Fruit fly (Drosophila melanogaster) whole organism, adult: ENCODE results near the gene drpr.

Source experiments
- CG11617 ChIP-seq: fragments of 200-800 bp; sonication (Bioruptor generic); optimal IDR thresholded peaks from 2 replicates; lab custom pipeline; 2017; ENCODE audit warnings: mild to moderate bottlenecking, missing biosample characterization, missing genetic modification reagents, missing genetic modification characterization
- CG12768 ChIP-seq: fragments of 200-800 bp; sonication (Bioruptor generic); optimal IDR thresholded peaks from 2 replicates; lab custom pipeline; 2017; ENCODE audit warnings: missing biosample characterization, missing genetic modification characterization, mild to moderate bottlenecking, moderate library complexity, missing genetic modification reagents
- CG14711 ChIP-seq: fragments of 200-800 bp; sonication (Bioruptor generic); optimal IDR thresholded peaks from 2 replicates; lab custom pipeline; 2018; ENCODE audit warnings: missing biosample characterization, mild to moderate bottlenecking, missing genetic modification characterization, moderate library complexity
- CG1620 ChIP-seq: fragments of 200-800 bp; sonication (Bioruptor generic); optimal IDR thresholded peaks from 2 replicates; lab custom pipeline; 2016; ENCODE audit warnings: missing biosample characterization, missing genetic modification characterization
- CG33017 ChIP-seq: fragments of 200-800 bp; sonication (Bioruptor generic); optimal IDR thresholded peaks from 2 replicates; lab custom pipeline; 2018; ENCODE audit warnings: missing biosample characterization, mild to moderate bottlenecking, missing genetic modification characterization, moderate library complexity
- CG5204 ChIP-seq: fragments of 200-800 bp; sonication (Bioruptor generic); optimal IDR thresholded peaks from 2 replicates; lab custom pipeline; 2016; ENCODE audit warnings: missing biosample characterization, missing genetic modification characterization
- CG7045 ChIP-seq: fragments of 200-800 bp; sonication (Bioruptor generic); optimal IDR thresholded peaks from 2 replicates; lab custom pipeline; 2017; ENCODE audit warnings: missing biosample characterization, mild to moderate bottlenecking, missing genetic modification characterization
- CG7101 ChIP-seq: fragments of 200-800 bp; sonication (Bioruptor generic); optimal IDR thresholded peaks from 2 replicates; lab custom pipeline; 2018; ENCODE audit warnings: missing biosample characterization, mild to moderate bottlenecking, missing genetic modification characterization, moderate library complexity
- Clk ChIP-seq: fragments of 200-800 bp; sonication (Bioruptor generic); optimal IDR thresholded peaks from 2 replicates; lab custom pipeline; 2017; ENCODE audit warnings: missing biosample characterization, missing genetic modification characterization
- Crg-1 ChIP-seq: fragments of 200-800 bp; sonication (Bioruptor generic); optimal IDR thresholded peaks from 2 replicates; lab custom pipeline; 2016; ENCODE audit warnings: missing biosample characterization, missing genetic modification characterization
- Hr96 ChIP-seq: fragments of 200-800 bp; sonication (Bioruptor generic); optimal IDR thresholded peaks from 2 replicates; lab custom pipeline; 2016; ENCODE audit warnings: missing biosample characterization, missing genetic modification characterization
- Mnt ChIP-seq: fragments of 200-800 bp; sonication (Bioruptor generic); optimal IDR thresholded peaks from 2 replicates; lab custom pipeline; 2016; ENCODE audit warnings: missing biosample characterization, mild to moderate bottlenecking, missing genetic modification characterization
- bab1 ChIP-seq: fragments of 200-800 bp; sonication (Bioruptor generic); optimal IDR thresholded peaks from 3 replicates; lab custom pipeline; 2019; ENCODE audit warnings: missing biosample characterization, mild to moderate bottlenecking, missing genetic modification characterization, moderate library complexity
- cic ChIP-seq: fragments of 200-800 bp; sonication (Bioruptor generic); optimal IDR thresholded peaks from 2 replicates; lab custom pipeline; 2017; ENCODE audit warnings: missing biosample characterization, mild to moderate bottlenecking, missing genetic modification characterization, moderate library complexity
- cnc ChIP-seq, 2 experiments: fragments of >200 bp; optimal IDR thresholded peaks; 2 replicates each; lab custom pipeline; 2017
- kay ChIP-seq: fragments of 200-800 bp; sonication (Bioruptor generic); peaks from one replicate; lab custom pipeline; 2016; ENCODE audit warnings: missing biosample characterization, missing genetic modification characterization, borderline replicate concordance
- ovo ChIP-seq: fragments of 200-800 bp; sonication (Bioruptor generic); optimal IDR thresholded peaks from 2 replicates; lab custom pipeline; 2016; ENCODE audit warnings: missing biosample characterization, missing genetic modification characterization
- pad ChIP-seq: fragments of 200-800 bp; sonication (Bioruptor generic); optimal IDR thresholded peaks from 3 replicates; lab custom pipeline; 2017; ENCODE audit warnings: missing biosample characterization, missing genetic modification characterization, mild to moderate bottlenecking, moderate library complexity, missing genetic modification reagents
- tj ChIP-seq: fragments of 200-800 bp; sonication (Bioruptor generic); optimal IDR thresholded peaks from 3 replicates; lab custom pipeline; 2017; ENCODE audit warnings: missing biosample characterization, mild to moderate bottlenecking, missing genetic modification characterization, moderate library complexity
- toe ChIP-seq: fragments of 200-800 bp; sonication (Bioruptor generic); optimal IDR thresholded peaks from 2 replicates; lab custom pipeline; 2016; ENCODE audit warnings: missing biosample characterization, missing genetic modification characterization

The drpr gene

DNA sequence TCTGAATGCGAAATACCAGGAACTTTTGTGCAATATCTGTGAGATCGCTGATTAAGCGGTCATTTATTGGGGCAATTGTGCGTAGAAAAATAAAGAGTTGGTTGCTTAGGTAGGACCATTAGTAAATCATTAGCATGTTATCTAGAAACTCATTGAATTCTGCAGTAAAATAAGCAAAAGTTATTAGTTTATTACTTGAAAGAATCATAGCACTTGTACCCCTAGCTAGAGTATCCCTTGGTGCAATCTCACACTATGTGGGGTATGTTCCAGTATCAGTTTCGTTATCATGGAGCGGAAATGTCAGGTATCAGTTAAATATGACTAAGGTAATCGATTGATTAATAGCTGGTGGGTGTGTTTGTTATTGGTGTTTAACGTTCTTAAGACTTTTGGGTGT is 14.5 kb upstream of the drpr start:
- TF ChIP-seq CG7045 (GFP tag; lab: Kevin White, UChicago): no peak
- TF ChIP-seq bab1: no peak
- TF ChIP-seq cic: peak; percentile 22

DNA sequence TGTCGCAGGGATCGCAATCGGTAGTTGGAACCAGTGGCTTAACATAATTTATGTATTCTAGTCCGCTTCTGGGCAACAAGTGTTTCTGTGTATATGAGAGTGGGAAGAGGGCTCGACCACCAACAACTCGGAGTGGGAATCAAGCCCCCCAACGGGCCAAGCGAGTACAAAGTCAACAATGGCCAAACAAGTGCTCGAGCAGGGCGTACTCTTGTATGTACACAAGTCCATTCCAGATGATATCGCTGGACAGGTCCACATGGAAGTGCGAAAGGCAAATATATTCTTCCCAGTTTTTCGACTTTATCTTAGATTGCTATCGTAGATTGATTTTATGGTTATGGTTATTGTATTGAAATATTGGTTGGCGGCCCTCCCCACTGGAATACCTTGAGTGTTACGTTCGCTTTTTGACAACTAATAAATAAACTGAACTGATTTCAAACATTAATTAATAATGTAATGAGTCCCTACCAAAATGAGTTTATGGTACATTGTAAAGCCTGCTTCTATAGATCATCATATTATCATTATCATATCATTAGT is 11.7 kb upstream of the drpr start:
- no peak for TF ChIP-seq Hr96 (GFP tag; lab: Kevin White, UChicago)
- no peak for TF ChIP-seq bab1
- TF ChIP-seq kay (GFP tag; lab: Kevin White, UChicago): peak; percentile 50
- TF ChIP-seq cnc (optimal IDR thresholded peaks at IDR 0.05; lab: Kevin White, UChicago): no peak
- TF ChIP-seq CG14711 (tag; lab: Kevin White, UChicago): no peak
- TF ChIP-seq cic: peak; percentile 64
- no peak for TF ChIP-seq Mnt
- TF ChIP-seq tj (GFP tag; lab: Kevin White, UChicago): no peak
- TF ChIP-seq ovo (GFP tag; lab: Kevin White, UChicago): no peak
- no peak for TF ChIP-seq CG12768 (GFP tag; lab: Kevin White, UChicago)
- peak; percentile 3 for TF ChIP-seq CG7045 (GFP tag; lab: Kevin White, UChicago)
- TF ChIP-seq CG7101 (tag; lab: Kevin White, UChicago): no peak
- TF ChIP-seq toe (GFP tag; lab: Kevin White, UChicago): no peak
- no peak for TF ChIP-seq pad (GFP tag; lab: Kevin White, UChicago)

DNA sequence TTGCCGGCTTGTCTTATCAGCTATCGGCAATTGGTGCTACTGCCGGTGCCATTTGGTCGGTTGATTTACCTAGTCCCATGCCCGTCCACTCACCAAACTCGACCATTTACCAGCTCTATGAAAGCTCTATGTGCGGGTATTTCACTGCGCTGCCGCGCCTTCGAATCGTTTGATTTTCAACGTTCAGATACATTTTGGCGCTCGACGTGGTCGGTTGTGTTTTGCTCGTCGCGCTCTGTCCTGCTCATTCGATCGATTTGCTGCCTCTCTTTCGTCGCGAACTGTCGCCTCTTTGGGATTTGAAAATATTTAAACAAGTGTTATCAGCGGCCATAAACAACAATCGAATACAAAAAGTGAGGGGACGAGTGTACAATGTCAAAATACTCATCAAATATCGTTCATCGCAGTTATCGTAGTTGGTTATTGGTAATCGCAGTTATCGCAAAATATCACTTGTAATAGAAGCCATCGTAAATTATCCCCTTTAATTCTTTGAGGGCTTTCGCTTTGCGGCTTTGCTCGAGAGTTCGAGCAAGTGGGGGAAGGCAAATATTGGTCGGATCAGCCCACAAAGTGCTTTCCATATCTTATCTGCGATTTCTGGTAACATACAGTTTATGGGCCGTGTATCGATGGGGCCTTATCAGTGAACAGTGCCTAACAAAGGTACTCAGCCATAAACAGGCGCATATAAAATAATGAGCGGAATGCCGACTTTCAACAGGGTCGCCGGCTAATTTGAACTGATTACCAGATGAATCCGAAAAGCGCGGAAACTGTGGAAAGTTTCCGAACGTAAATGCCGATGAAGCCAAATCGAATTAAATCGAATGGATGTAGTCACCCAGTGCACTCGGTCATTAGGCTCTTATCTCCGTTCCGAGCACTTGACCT is 11.0 kb upstream of the drpr start:
- TF ChIP-seq CG11617 (GFP tag; lab: Kevin White, UChicago) (no peak), CG12768 (GFP tag; lab: Kevin White, UChicago) (peak; percentile 27), CG5204 (peak; percentile 2), CG14711 (tag; lab: Kevin White, UChicago) (no peak), Clk (no peak), Mnt (peak; percentile 23), toe (GFP tag; lab: Kevin White, UChicago) (no peak), cic (peak; percentile 66), pad (GFP tag; lab: Kevin White, UChicago) (peak; percentile 1), tj (GFP tag; lab: Kevin White, UChicago) (peak; percentile 12)

DNA sequence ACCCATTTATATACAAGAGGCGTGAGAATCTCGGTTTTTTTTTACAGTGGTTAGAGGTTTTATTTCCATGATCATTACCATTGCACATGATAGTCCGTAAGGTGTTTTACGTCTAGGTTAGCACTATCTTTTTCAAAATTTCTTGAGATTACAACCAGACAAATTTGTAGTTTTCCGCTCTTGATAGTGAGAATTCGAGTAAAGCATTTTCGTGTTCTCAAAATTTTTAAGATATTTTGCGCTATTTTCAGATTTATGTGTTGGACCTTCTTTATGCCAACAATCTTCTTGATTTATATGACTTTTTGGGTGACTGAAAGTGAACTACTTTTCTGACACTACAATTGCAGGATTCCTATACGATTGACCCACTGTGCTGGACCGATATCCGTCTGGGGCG is 10.2 kb upstream of the drpr start:
- TF ChIP-seq CG5204: peak; percentile 12
- TF ChIP-seq toe (GFP tag; lab: Kevin White, UChicago): peak; percentile 8
- TF ChIP-seq CG1620 (GFP tag; lab: Kevin White, UChicago): no peak
- no peak for TF ChIP-seq pad (GFP tag; lab: Kevin White, UChicago)

DNA sequence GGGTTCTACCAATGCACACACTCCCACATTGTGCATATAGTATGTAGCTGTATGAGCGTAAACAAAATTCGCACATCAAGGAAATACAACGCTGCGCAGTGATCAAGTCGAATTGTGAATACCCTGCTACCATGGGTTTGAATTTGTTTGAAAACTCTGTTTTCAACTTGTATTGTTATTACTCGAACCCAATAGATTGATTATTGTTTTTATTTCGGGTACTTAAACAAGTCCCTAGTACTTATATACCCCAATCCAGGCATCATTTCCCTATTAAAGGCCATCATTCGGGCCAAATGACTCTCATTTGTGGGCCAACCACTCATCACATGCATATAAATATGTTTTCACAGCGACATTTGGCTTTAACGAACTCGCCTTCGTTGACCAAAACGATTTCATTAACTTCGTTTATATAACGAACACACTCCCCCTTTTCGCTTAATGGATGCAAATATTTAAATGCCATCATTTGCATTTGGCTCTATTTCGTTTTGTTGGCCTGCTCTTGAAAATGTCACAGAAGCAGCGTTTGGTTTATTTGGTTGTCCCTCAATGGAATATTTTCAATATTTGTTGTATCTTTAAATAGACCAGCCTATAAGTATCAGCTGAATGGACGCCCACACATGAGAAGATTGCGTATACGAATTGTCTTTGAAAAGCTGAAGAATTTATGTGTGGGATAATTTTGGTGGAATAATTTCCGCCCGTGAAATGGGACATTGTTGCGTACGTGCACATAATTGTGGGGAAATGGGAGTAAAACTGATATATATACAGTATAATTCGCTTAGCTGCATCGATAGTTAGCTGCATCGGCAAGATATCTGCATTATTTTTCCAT is 9.4 kb upstream of the drpr start:
- no peak for TF ChIP-seq ovo (GFP tag; lab: Kevin White, UChicago)
- TF ChIP-seq CG7045 (GFP tag; lab: Kevin White, UChicago): no peak
- no peak for TF ChIP-seq CG1620 (GFP tag; lab: Kevin White, UChicago)
- peak; percentile 16 for TF ChIP-seq bab1
- TF ChIP-seq CG33017 (tag; lab: Kevin White, UChicago): peak; percentile 44
- TF ChIP-seq CG11617 (GFP tag; lab: Kevin White, UChicago): no peak
- peak; percentile 25 for TF ChIP-seq Crg-1 (GFP tag; lab: Kevin White, UChicago)
- TF ChIP-seq tj (GFP tag; lab: Kevin White, UChicago): peak; percentile 33
- TF ChIP-seq CG5204: peak; percentile 15
- peak; percentile 7 for TF ChIP-seq Hr96 (GFP tag; lab: Kevin White, UChicago)

DNA sequence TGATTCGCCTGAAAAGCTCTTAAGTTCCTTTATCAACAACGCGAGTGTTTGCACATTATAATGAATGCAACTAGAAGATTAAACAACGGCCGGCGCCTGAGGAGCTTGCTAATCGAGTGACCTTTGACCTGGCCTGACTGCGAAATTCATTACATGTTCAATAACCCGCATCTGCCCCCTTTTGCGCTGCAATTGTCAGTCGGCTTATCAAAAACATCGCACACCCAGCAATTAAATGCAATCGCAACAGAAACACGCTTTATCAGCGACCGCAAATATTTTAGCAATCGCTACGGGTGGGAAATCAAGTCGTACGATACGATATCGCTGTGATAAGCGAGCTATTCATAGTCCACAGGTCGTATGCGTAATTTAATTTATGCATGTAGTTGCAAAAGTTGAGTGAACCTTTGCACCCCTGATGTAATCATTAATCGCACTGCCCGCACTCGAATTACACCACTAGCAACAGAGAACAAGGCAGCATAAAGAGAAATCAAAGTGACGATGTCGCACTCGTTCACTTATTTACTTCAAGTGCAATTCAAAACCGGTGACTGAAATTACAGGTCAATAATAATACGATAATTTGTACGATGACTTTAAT is 8.7 kb upstream of the drpr start:
- TF ChIP-seq Clk (no peak), CG12768 (GFP tag; lab: Kevin White, UChicago) (peak; percentile 43), cic (peak; percentile 47), tj (GFP tag; lab: Kevin White, UChicago) (peak; percentile 90)
